Fruit fly (Drosophila melanogaster): Measurements from ENCODE around the gene CG5404.

CG5404 gene

dm6 chr3R:15668863-15669491 is 35.5 kb upstream of the CG5404 start (continued):
- TF ChIP-seq twi (tag; optimal IDR thresholded peaks at IDR 0.05) (peak; percentile 14), CG6791 (GFP tag; IDR thresholded peaks at IDR 0.05; ENCODE audit: partially characterized antibody) (0 out of 3 replicates have a peak, but pooled peaks have one; percentile 34), CG2199 (GFP tag; IDR thresholded peaks at IDR 0.05) (peak; percentile 77; the same call in 1 of the 3 replicates), CG15479 (GFP tag; optimal IDR thresholded peaks at IDR 0.05) (peak; percentile 80), chm (GFP tag; IDR thresholded peaks at IDR 0.05) (peak; percentile 22; the same call in 1 of the 2 replicates), Sry-β (GFP tag; optimal IDR thresholded peaks at IDR 0.05) (no peak), sens (GFP tag) (peak; percentile 51), dmrt99B (tag; optimal IDR thresholded peaks at IDR 0.05) (no peak), CG14667 (GFP tag; IDR thresholded peaks at IDR 0.05) (no peak), insv (GFP tag; optimal IDR thresholded peaks at IDR 0.05) (peak in 1 of 2 experiments; percentile 83), sqz (GFP tag; optimal IDR thresholded peaks at IDR 0.05) (peak; percentile 72), zen (tag; optimal IDR thresholded peaks at IDR 0.05) (peak; percentile 96)

DNA sequence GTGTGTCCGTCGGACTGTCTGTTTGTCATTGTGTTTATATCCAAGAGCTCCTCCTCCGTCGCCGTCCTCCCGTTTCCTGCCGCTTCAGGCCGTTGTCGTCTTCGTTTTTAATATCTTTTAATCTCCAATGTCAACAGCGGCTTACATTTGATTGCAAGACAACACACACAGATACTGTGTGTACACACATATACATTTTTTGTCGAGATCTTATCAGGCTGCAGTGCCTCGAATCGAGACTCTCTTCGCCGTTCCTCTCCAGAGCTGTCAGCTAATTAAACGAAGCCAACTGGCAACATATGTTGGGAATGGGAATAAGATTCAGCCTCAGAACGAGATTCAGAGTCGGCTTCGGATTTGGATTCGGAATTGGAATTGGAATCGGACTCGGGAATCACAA is 33.9 kb upstream of the CG5404 start:
- no peak for TF ChIP-seq CG13894 (tag; optimal IDR thresholded peaks at IDR 0.05)
- peak; percentile 9 for TF ChIP-seq CG8281 (tag; optimal IDR thresholded peaks at IDR 0.05)
- no peak for TF ChIP-seq pb (GFP tag; optimal IDR thresholded peaks at IDR 0.05)
- TF ChIP-seq CG11723 (GFP tag; optimal IDR thresholded peaks at IDR 0.05), result peak; percentile 10
- no peak for TF ChIP-seq B-H2 (GFP tag; optimal IDR thresholded peaks at IDR 0.05)
- peak; percentile 54 for TF ChIP-seq MTF-1 (GFP tag; optimal IDR thresholded peaks at IDR 0.05; ENCODE audit: borderline replicate concordance)
- peak; percentile 58 for TF ChIP-seq HLHmδ (GFP tag; optimal IDR thresholded peaks at IDR 0.05)
- TF ChIP-seq NC2β (GFP tag; optimal IDR thresholded peaks at IDR 0.05), result no peak
- TF ChIP-seq bab2 (GFP tag; optimal IDR thresholded peaks at IDR 0.05), result peak; percentile 6
- TF ChIP-seq Gug (GFP tag; IDR thresholded peaks at IDR 0.05), result no peak
- TF ChIP-seq CG1832 (GFP tag; optimal IDR thresholded peaks at IDR 0.05), result no peak
- peak; percentile 85; the same call in 1 of the 2 replicates for TF ChIP-seq chm (GFP tag; IDR thresholded peaks at IDR 0.05)
- no peak for TF ChIP-seq CG12744 (GFP tag; optimal IDR thresholded peaks at IDR 0.05)
- peak; percentile 7 for TF ChIP-seq lab (GFP tag; optimal IDR thresholded peaks at IDR 0.05)
- TF ChIP-seq ssp (GFP tag; IDR thresholded peaks at IDR 0.05), result no peak
- no peak for TF ChIP-seq ems (GFP tag; optimal IDR thresholded peaks at IDR 0.05)
- TF ChIP-seq Fer1 (GFP tag; optimal IDR thresholded peaks at IDR 0.05), result no peak
- TF ChIP-seq CG3407 (GFP tag; optimal IDR thresholded peaks at IDR 0.05), result peak; percentile 40
- TF ChIP-seq CG8478 (optimal IDR thresholded peaks at IDR 0.05), result no peak
- peak; percentile 44 for TF ChIP-seq CG10209 (GFP tag; optimal IDR thresholded peaks at IDR 0.05)
- TF ChIP-seq CG12104 (GFP tag; optimal IDR thresholded peaks at IDR 0.05), result peak; percentile 37
- peak; percentile 11 for TF ChIP-seq gcm (GFP tag; optimal IDR thresholded peaks at IDR 0.05)
- TF ChIP-seq ab (GFP tag; optimal IDR thresholded peaks at IDR 0.05), result no peak
- peak; percentile 79 for TF ChIP-seq kni (GFP tag; optimal IDR thresholded peaks at IDR 0.05)
- peak; percentile 91 for TF ChIP-seq sens (GFP tag)
- no peak for TF ChIP-seq pan (optimal IDR thresholded peaks at IDR 0.05)
- peak in 1 of 2 experiments; percentile 18 for TF ChIP-seq pan (GFP tag; optimal IDR thresholded peaks at IDR 0.05 in 1 of 2, IDR thresholded peaks at IDR 0.05 in 1 of 2)
- peak; percentile 12 for TF ChIP-seq CG13424 (tag; optimal IDR thresholded peaks at IDR 0.05)
- peak in 1 of 2 experiments; percentile 3 for TF ChIP-seq chif (GFP tag; optimal IDR thresholded peaks at IDR 0.05)
- TF ChIP-seq Abd-B (GFP tag; optimal IDR thresholded peaks at IDR 0.05), result no peak
- no peak for TF ChIP-seq CG13775 (GFP tag; optimal IDR thresholded peaks at IDR 0.05)
- peak; percentile 47 for TF ChIP-seq fd64A (GFP tag; optimal IDR thresholded peaks at IDR 0.05)
- TF ChIP-seq ato (GFP tag; IDR thresholded peaks at IDR 0.05; ENCODE audit: partially characterized antibody), result no peak
- no peak for TF ChIP-seq Rfx (GFP tag; IDR thresholded peaks at IDR 0.05)
- peak in 1 of 3 experiments; percentile 8 for TF ChIP-seq lola (GFP tag; optimal IDR thresholded peaks at IDR 0.05)
- TF ChIP-seq btn (GFP tag; optimal IDR thresholded peaks at IDR 0.05), result no peak
- peak; percentile 23; the same call in 1 of the 3 replicates for TF ChIP-seq otp (GFP tag; IDR thresholded peaks at IDR 0.05)
- peak; percentile 89 for TF ChIP-seq Ets65A (GFP tag)

Data from whole organism, embryonic.